Fruit fly (Drosophila melanogaster) whole organism, prepupa: ENCODE measurements around the gene CG14439.

Experiments
- Blimp-1 ChIP-seq: fragments of 200-800 bp; sonication (Bioruptor generic); optimal IDR thresholded peaks from 3 replicates; lab custom pipeline; 2017; ENCODE audit warnings: missing biosample characterization, missing genetic modification characterization, mild to moderate bottlenecking, moderate library complexity, missing genetic modification reagents
- CG10631 ChIP-seq: fragments of 200-800 bp; sonication (Bioruptor generic); optimal IDR thresholded peaks from 2 replicates; lab custom pipeline; 2016; ENCODE audit warnings: missing biosample characterization, missing genetic modification characterization
- CG11294 ChIP-seq: fragments of 200-800 bp; sonication (Bioruptor generic); IDR thresholded peaks from 2 replicates; pipeline ENCODE4 v1.3.6; 2022; ENCODE audit warnings: missing biosample characterization, missing genetic modification characterization
- CG11902 ChIP-seq: fragments of 200-800 bp; sonication (Bioruptor generic); optimal IDR thresholded peaks from 3 replicates; lab custom pipeline; 2016; ENCODE audit warnings: missing biosample characterization, missing genetic modification characterization
- CG15336 ChIP-seq: fragments of 200-800 bp; sonication (Bioruptor generic); IDR thresholded peaks from 2 replicates; pipeline ENCODE4 v1.3.6; 2022; ENCODE audit warnings: missing biosample characterization, missing genetic modification characterization
- CG1621 ChIP-seq: fragments of 200-800 bp; sonication (Bioruptor generic); optimal IDR thresholded peaks from 3 replicates; lab custom pipeline; 2018; ENCODE audit warnings: missing biosample characterization, mild to moderate bottlenecking, missing genetic modification characterization
- CG3032 ChIP-seq: fragments of 200-800 bp; optimal IDR thresholded peaks from 2 replicates; lab custom pipeline; 2019; ENCODE audit warnings: missing biosample characterization, mild to moderate bottlenecking, missing genetic modification characterization, moderate library complexity
- CG31627 ChIP-seq: fragments of 200-800 bp; sonication (Bioruptor generic); optimal IDR thresholded peaks from 3 replicates; lab custom pipeline; 2016; ENCODE audit warnings: missing biosample characterization, missing genetic modification characterization
- CG32006 ChIP-seq: fragments of 200-800 bp; sonication (Bioruptor generic); optimal IDR thresholded peaks from 3 replicates; lab custom pipeline; 2017; ENCODE audit warnings: missing biosample characterization, mild to moderate bottlenecking, missing genetic modification characterization
- CG3919 ChIP-seq: fragments of 200-800 bp; sonication (Bioruptor generic); optimal IDR thresholded peaks from 3 replicates; lab custom pipeline; 2016; ENCODE audit warnings: missing biosample characterization, missing genetic modification characterization
- CG4318 ChIP-seq: fragments of 200-800 bp; sonication (Bioruptor generic); optimal IDR thresholded peaks from 3 replicates; lab custom pipeline; 2017; ENCODE audit warnings: missing biosample characterization, mild to moderate bottlenecking, missing genetic modification characterization
- CG6163 ChIP-seq: fragments of 200-800 bp; sonication (Bioruptor generic); IDR thresholded peaks from 3 replicates; pipeline ENCODE4 v1.3.6; 2022; ENCODE audit warnings: missing biosample characterization, missing genetic modification characterization
- CG6276 ChIP-seq: fragments of 200-800 bp; sonication (Bioruptor generic); optimal IDR thresholded peaks from 2 replicates; lab custom pipeline; 2017; ENCODE audit warnings: missing biosample characterization, mild to moderate bottlenecking, missing genetic modification characterization
- CG6792 ChIP-seq: fragments of 200-800 bp; sonication (Bioruptor generic); optimal IDR thresholded peaks from 3 replicates; lab custom pipeline; 2016; ENCODE audit warnings: missing biosample characterization, missing genetic modification characterization
- CG6808 ChIP-seq: fragments of 200-800 bp; sonication (Bioruptor generic); optimal IDR thresholded peaks from 3 replicates; lab custom pipeline; 2017; ENCODE audit warnings: missing biosample characterization, missing genetic modification characterization, mild to moderate bottlenecking, moderate library complexity, missing genetic modification reagents
- CG6854 ChIP-seq: fragments of 200-800 bp; sonication (Bioruptor generic); optimal IDR thresholded peaks from 2 replicates; lab custom pipeline; 2017; ENCODE audit warnings: missing biosample characterization, mild to moderate bottlenecking, missing genetic modification characterization
- CG8119 ChIP-seq: fragments of 200-800 bp; sonication (Bioruptor generic); IDR thresholded peaks from 3 replicates; pipeline ENCODE4 v1.3.6; 2022; ENCODE audit warnings: missing biosample characterization, missing genetic modification characterization
- CG8319 ChIP-seq: fragments of 200-800 bp; sonication (Bioruptor generic); optimal IDR thresholded peaks from 3 replicates; lab custom pipeline; 2016; ENCODE audit warnings: missing biosample characterization, missing genetic modification characterization
- CG8632 ChIP-seq: fragments of 200-800 bp; sonication (Bioruptor generic); optimal IDR thresholded peaks from 3 replicates; lab custom pipeline; 2016; ENCODE audit warnings: missing biosample characterization, missing genetic modification characterization
- CG9139 ChIP-seq: fragments of 200-800 bp; sonication (Bioruptor generic); optimal IDR thresholded peaks from 3 replicates; lab custom pipeline; 2017; ENCODE audit warnings: missing biosample characterization, mild to moderate bottlenecking, missing genetic modification characterization
- Eip75B ChIP-seq: fragments of 200-800 bp; sonication (Bioruptor generic); optimal IDR thresholded peaks from 3 replicates; lab custom pipeline; 2016; ENCODE audit warnings: missing biosample characterization, missing genetic modification characterization
- Eip78C ChIP-seq: fragments of 200-800 bp; sonication (Bioruptor generic); peaks from one replicate; lab custom pipeline; 2016; ENCODE audit warnings: missing biosample characterization, missing genetic modification characterization
- Eip93F ChIP-seq: fragments of 200-800 bp; sonication (Bioruptor generic); optimal IDR thresholded peaks from 2 replicates; lab custom pipeline; 2016; ENCODE audit warnings: missing biosample characterization, mild to moderate bottlenecking, missing genetic modification characterization
- Ets21C ChIP-seq: fragments of 200-800 bp; sonication (Bioruptor generic); optimal IDR thresholded peaks from 3 replicates; lab custom pipeline; 2016; ENCODE audit warnings: missing biosample characterization, missing genetic modification characterization
- Ets96B ChIP-seq: fragments of 200-800 bp; optimal IDR thresholded peaks from 2 replicates; lab custom pipeline; 2019; ENCODE audit warnings: missing biosample characterization, mild to moderate bottlenecking, missing genetic modification characterization, moderate library complexity
- Gug ChIP-seq: fragments of 200-800 bp; sonication (Bioruptor generic); IDR thresholded peaks from 2 replicates; pipeline ENCODE4 v1.3.6; 2022; ENCODE audit warnings: missing biosample characterization, missing genetic modification characterization
- Hr38 ChIP-seq: sonication (Bioruptor generic); optimal IDR thresholded peaks from 2 replicates; lab custom pipeline; 2016; ENCODE audit warnings: missing biosample characterization, missing genetic modification characterization
- Hr39 ChIP-seq: fragments of 200-800 bp; sonication (Bioruptor generic); optimal IDR thresholded peaks from 2 replicates; lab custom pipeline; 2016; ENCODE audit warnings: missing biosample characterization, missing genetic modification characterization
- Hr4 ChIP-seq: fragments of 200-800 bp; sonication (Bioruptor generic); optimal IDR thresholded peaks from 3 replicates; lab custom pipeline; 2016; ENCODE audit warnings: missing biosample characterization, missing genetic modification characterization
- Lpt ChIP-seq: fragments of 200-800 bp; sonication (Bioruptor generic); optimal IDR thresholded peaks from 3 replicates; lab custom pipeline; 2016; ENCODE audit warnings: missing biosample characterization, missing genetic modification characterization
- OdsH ChIP-seq: fragments of 200-800 bp; sonication (Bioruptor generic); optimal IDR thresholded peaks from 3 replicates; lab custom pipeline; 2016; ENCODE audit warnings: missing biosample characterization, missing genetic modification characterization
- Smox ChIP-seq: fragments of 200-800 bp; sonication (Bioruptor generic); optimal IDR thresholded peaks from 3 replicates; lab custom pipeline; 2016; ENCODE audit warnings: missing biosample characterization, missing genetic modification characterization
- Sox102F ChIP-seq: fragments of 200-800 bp; sonication (Bioruptor generic); optimal IDR thresholded peaks from 2 replicates; lab custom pipeline; 2016; ENCODE audit warnings: missing biosample characterization, mild to moderate bottlenecking, missing genetic modification characterization
- Sox15 ChIP-seq: fragments of 200-800 bp; sonication (Bioruptor generic); optimal IDR thresholded peaks from 3 replicates; lab custom pipeline; 2016; ENCODE audit warnings: missing biosample characterization, missing genetic modification characterization
- achi ChIP-seq: fragments of 200-800 bp; sonication (Bioruptor generic); optimal IDR thresholded peaks from 3 replicates; lab custom pipeline; 2016; ENCODE audit warnings: missing biosample characterization, missing genetic modification characterization
- acj6 ChIP-seq: fragments of 200-800 bp; sonication (Bioruptor generic); optimal IDR thresholded peaks from 3 replicates; lab custom pipeline; 2016; ENCODE audit warnings: missing biosample characterization, missing genetic modification characterization
- cyc ChIP-seq: fragments of 200-800 bp; sonication (Bioruptor generic); optimal IDR thresholded peaks from 3 replicates; lab custom pipeline; 2016; ENCODE audit warnings: missing biosample characterization, missing genetic modification characterization
- dac ChIP-seq: fragments of 200-800 bp; sonication (Bioruptor generic); optimal IDR thresholded peaks from 2 replicates; lab custom pipeline; 2017; ENCODE audit warnings: missing biosample characterization, mild to moderate bottlenecking, missing genetic modification characterization
- dsx ChIP-seq: fragments of 200-800 bp; optimal IDR thresholded peaks from 3 replicates; lab custom pipeline; 2019; ENCODE audit warnings: missing biosample characterization, mild to moderate bottlenecking, missing genetic modification characterization, moderate library complexity; ENCODE audit not compliant: poor library complexity, severe bottlenecking
- esn ChIP-seq: fragments of 200-800 bp; sonication (Bioruptor generic); optimal IDR thresholded peaks from 2 replicates; lab custom pipeline; 2016; ENCODE audit warnings: missing biosample characterization, mild to moderate bottlenecking, missing genetic modification characterization, moderate library complexity
- fd59A ChIP-seq: fragments of 200-800 bp; sonication (Bioruptor generic); optimal IDR thresholded peaks from 2 replicates; lab custom pipeline; 2017; ENCODE audit warnings: missing biosample characterization, mild to moderate bottlenecking, missing genetic modification characterization, missing genetic modification reagents
- fd85E ChIP-seq: fragments of 200-800 bp; sonication (Bioruptor generic); optimal IDR thresholded peaks from 3 replicates; lab custom pipeline; 2016; ENCODE audit warnings: missing biosample characterization, missing genetic modification characterization
- fkh ChIP-seq: fragments of 200-800 bp; sonication (Bioruptor generic); optimal IDR thresholded peaks from 3 replicates; lab custom pipeline; 2017; ENCODE audit warnings: missing biosample characterization, mild to moderate bottlenecking, missing genetic modification characterization, moderate library complexity
- lz ChIP-seq: fragments of 200-800 bp; sonication (Bioruptor generic); optimal IDR thresholded peaks from 3 replicates; lab custom pipeline; 2016; ENCODE audit warnings: missing biosample characterization, missing genetic modification characterization
- net ChIP-seq: fragments of 200-800 bp; sonication (Bioruptor generic); optimal IDR thresholded peaks from 3 replicates; lab custom pipeline; 2016; ENCODE audit warnings: missing biosample characterization, missing genetic modification characterization
- salr ChIP-seq, 2 experiments: fragments of 200-800 bp; sonication (Bioruptor generic); optimal IDR thresholded peaks; 3 replicates each; lab custom pipeline; 2016 to 2018; ENCODE audit warnings: missing biosample characterization in 2 of 2, missing genetic modification characterization in 2 of 2, mild to moderate bottlenecking in 1 of 2
- spab ChIP-seq: fragments of 200-800 bp; sonication (Bioruptor generic); optimal IDR thresholded peaks from 2 replicates; lab custom pipeline; 2017; ENCODE audit warnings: missing biosample characterization, mild to moderate bottlenecking, missing genetic modification characterization, missing genetic modification reagents
- ss ChIP-seq, 2 experiments: fragments of 200-800 bp; sonication (Bioruptor generic); optimal IDR thresholded peaks; 2 replicates in 1 of 2; 3 replicates in 1 of 2; lab custom pipeline; 2017 to 2018; ENCODE audit warnings: mild to moderate bottlenecking in 2 of 2, missing biosample characterization in 2 of 2, missing genetic modification characterization in 2 of 2, moderate library complexity in 1 of 2
- svp ChIP-seq: fragments of 200-800 bp; sonication (Bioruptor generic); peaks from one replicate; lab custom pipeline; 2016; ENCODE audit warnings: missing biosample characterization, missing genetic modification characterization
- vri ChIP-seq: fragments of 200-800 bp; sonication (Bioruptor generic); optimal IDR thresholded peaks from 3 replicates; lab custom pipeline; 2016; ENCODE audit warnings: missing biosample characterization, mild to moderate bottlenecking, missing genetic modification characterization

The CG14439 gene

dm6 chrX:6710665-6711064 is 36.7 kb upstream of the CG14439 start:
- no peak for TF ChIP-seq CG31627 (GFP tag; lab: Kevin White, UChicago)
- TF ChIP-seq fkh (GFP tag; lab: Kevin White, UChicago), result peak; percentile 51
- no peak for TF ChIP-seq CG8119
- TF ChIP-seq CG32006, result no peak
- peak; percentile 43 for TF ChIP-seq Eip78C (GFP tag; lab: Kevin White, UChicago)
- TF ChIP-seq net, result no peak
- TF ChIP-seq, all 60 proteins: peak for 2

dm6 chrX:6711295-6711694 is 36.0 kb upstream of the CG14439 start:
- TF ChIP-seq vri (GFP tag; lab: Kevin White, UChicago) (peak; percentile 60), OdsH (GFP tag; lab: Kevin White, UChicago) (peak; percentile 86), fkh (GFP tag; lab: Kevin White, UChicago) (no peak), CG6276 (GFP tag; lab: Kevin White, UChicago) (peak; percentile 95), spab (GFP tag; lab: Kevin White, UChicago) (peak; percentile 63), Ets21C (GFP tag; lab: Kevin White, UChicago) (peak; percentile 38), CG15336 (GFP tag; lab: Robert Waterston, UW) (peak; percentile 95), CG1621 (tag; lab: Kevin White, UChicago) (peak; percentile 78), Eip75B (peak; percentile 83), Sox102F (peak; percentile 64), Eip93F (GFP tag; lab: Kevin White, UChicago) (no peak), CG8319 (GFP tag; lab: Kevin White, UChicago) (peak; percentile 54), Gug (GFP tag; lab: Robert Waterston, UW) (peak; percentile 88), CG10631 (peak; percentile 83), CG11902 (GFP tag; lab: Kevin White, UChicago) (peak; percentile 40), CG11294 (GFP tag; lab: Robert Waterston, UW) (peak; percentile 86), Hr4 (GFP tag; lab: Kevin White, UChicago) (peak; percentile 93), Smox (GFP tag; lab: Kevin White, UChicago) (peak; percentile 64), Blimp-1 (GFP tag; lab: Kevin White, UChicago) (no peak), Ets96B (tag; lab: Kevin White, UChicago) (peak; percentile 78), CG4318 (GFP tag; lab: Kevin White, UChicago) (peak; percentile 92), lz (peak; percentile 73), fd85E (GFP tag; lab: Kevin White, UChicago) (no peak), Sox15 (GFP tag; lab: Kevin White, UChicago) (peak; percentile 31), Hr38 (GFP tag; lab: Kevin White, UChicago) (no peak), achi (GFP tag; lab: Kevin White, UChicago) (peak; percentile 81), fd59A (GFP tag; lab: Kevin White, UChicago) (peak; percentile 71), Eip78C (GFP tag; lab: Kevin White, UChicago) (peak; percentile 94), Hr39 (GFP tag; lab: Kevin White, UChicago) (peak; percentile 59), svp (peak; percentile 71), CG3032 (tag; lab: Kevin White, UChicago) (peak; percentile 69), dsx (GFP tag; lab: Kevin White, UChicago) (peak; percentile 73), CG3919 (GFP tag; lab: Kevin White, UChicago) (peak; percentile 84), CG6854 (GFP tag; lab: Kevin White, UChicago) (no peak), CG6163 (GFP tag; lab: Robert Waterston, UW) (peak; percentile 90), ss (GFP tag; optimal IDR thresholded peaks at IDR 0.05; lab: Kevin White, UChicago) (peak; percentile 70 to 76), cyc (GFP tag; lab: Kevin White, UChicago) (peak; percentile 69), CG6808 (GFP tag; lab: Kevin White, UChicago) (peak; percentile 71), Lpt (GFP tag; lab: Kevin White, UChicago) (peak; percentile 90), CG9139 (GFP tag; lab: Kevin White, UChicago) (peak; percentile 65), acj6 (peak; percentile 79), salr (GFP tag; optimal IDR thresholded peaks at IDR 0.05; lab: Kevin White, UChicago) (peak; percentile 55 to 88), CG6792 (GFP tag; lab: Kevin White, UChicago) (peak; percentile 76), dac (peak; percentile 91), CG8632 (GFP tag; lab: Kevin White, UChicago) (peak; percentile 60), esn (GFP tag; lab: Kevin White, UChicago) (peak; percentile 73), CG31627 (GFP tag; lab: Kevin White, UChicago) (peak; percentile 59)
